Worm (Caenorhabditis elegans): Measurements from ENCODE around the gene F21D9.8.

- TF ChIP-seq ceh-82 (tag; optimal IDR thresholded peaks at IDR 0.05) (no peak), elt-1 (tag; optimal IDR thresholded peaks at IDR 0.05) (no peak)
Observed at ce11 chrV:19257653-19258052, 22.1 kb downstream of the F21D9.8 start, which contains the start of gene F21D9.3.
